Worm (Caenorhabditis elegans) whole organism, late embryonic: Measurements from ENCODE around the gene clec-48.

ENCODE experiments used
- ceh-34 ChIP-seq: sonication (generic microtip); optimal IDR thresholded peaks from 2 replicates; lab custom pipeline; 2016; ENCODE audit warnings: mild to moderate bottlenecking, missing genetic modification characterization, missing compliant biosample characterization
- ceh-48 ChIP-seq: sonication (generic microtip); optimal IDR thresholded peaks from 2 replicates; lab custom pipeline; 2016; ENCODE audit warnings: missing genetic modification characterization, inconsistent platforms, missing compliant biosample characterization
- hlh-13 ChIP-seq: fragments of 200-800 bp; sonication (Bioruptor generic); optimal IDR thresholded peaks from 2 replicates; lab custom pipeline; 2018; ENCODE audit warnings: mild to moderate bottlenecking, missing genetic modification characterization, missing compliant biosample characterization
- nhr-11 ChIP-seq: fragments of 150-350 bp; optimal IDR thresholded peaks from 2 replicates; lab custom pipeline; 2014; ENCODE audit warnings: missing biosample characterization, missing genetic modification characterization
- pros-1 ChIP-seq: fragments of 150-350 bp; optimal IDR thresholded peaks from 2 replicates; lab custom pipeline; 2014; ENCODE audit warnings: missing biosample characterization, missing genetic modification reagents, missing genetic modification characterization
- sox-4 ChIP-seq: sonication (generic microtip); optimal IDR thresholded peaks from 2 replicates; lab custom pipeline; 2017; ENCODE audit warnings: mild to moderate bottlenecking, missing genetic modification characterization, inconsistent platforms, missing compliant biosample characterization
- ztf-16 ChIP-seq: sonication (generic microtip); optimal IDR thresholded peaks from 2 replicates; lab custom pipeline; 2017; ENCODE audit warnings: missing genetic modification characterization, missing compliant biosample characterization

DNA sequence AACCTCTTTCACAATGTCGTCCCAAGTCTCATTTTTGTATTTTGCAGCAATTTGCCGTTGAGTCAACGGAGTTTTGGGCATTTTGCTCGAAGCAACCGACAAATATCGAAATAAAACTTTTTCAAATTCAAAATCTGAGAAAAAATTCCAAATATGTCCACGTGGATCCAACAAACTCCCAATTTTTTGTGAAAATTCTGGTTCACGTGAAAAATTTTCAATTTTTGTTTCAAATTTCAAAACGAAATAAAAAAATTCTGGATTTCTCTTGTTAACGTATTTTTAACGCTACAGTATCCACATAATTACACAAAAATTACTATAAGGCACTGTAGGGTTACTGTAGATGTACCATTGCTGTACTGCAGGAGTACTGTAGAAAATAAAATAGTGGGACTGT lies 3.4 kb downstream of the clec-48 start, which contains the start of gene C14A6.13:
- no peak for TF ChIP-seq nhr-11 (tag; lab: Kevin White, UChicago)
- TF ChIP-seq pros-1 = no peak
- no peak for TF ChIP-seq ztf-16 (tag; lab: Kevin White, UChicago)
- no peak for TF ChIP-seq ceh-34
- no peak for TF ChIP-seq ceh-48 (tag; lab: Kevin White, UChicago)
- no peak for TF ChIP-seq sox-4 (tag; lab: Kevin White, UChicago)
- no peak for TF ChIP-seq hlh-13 (GFP tag; lab: Kevin White, UChicago)
